Fruit fly (Drosophila melanogaster): Measurements from ENCODE around the gene CG15891.

dm6 chrX:6316858-6317474 lies 21.8 kb upstream of the CG15891 start:
- TF ChIP-seq EcR (GFP tag; optimal IDR thresholded peaks at IDR 0.05) (no peak), pan (optimal IDR thresholded peaks at IDR 0.05) (no peak)
